Fruit fly (Drosophila melanogaster): ENCODE results near the gene CG6813.

Gene CG6813

dm6 chr3R:11616219-11616618 lies 10.2 kb downstream of the CG6813 start:
- TF ChIP-seq Hr83 (GFP tag; optimal IDR thresholded peaks at IDR 0.05; ENCODE audit: poor library complexity, severe bottlenecking), result no peak
- TF ChIP-seq Jra (GFP tag; optimal IDR thresholded peaks at IDR 0.05), result no peak
- no peak for TF ChIP-seq Hr78 (GFP tag; optimal IDR thresholded peaks at IDR 0.05)
- no peak for TF ChIP-seq usp (GFP tag; optimal IDR thresholded peaks at IDR 0.05)
- no peak for TF ChIP-seq Mio (GFP tag; optimal IDR thresholded peaks at IDR 0.05)
- no peak for TF ChIP-seq Myc (optimal IDR thresholded peaks at IDR 0.05)
- TF ChIP-seq psq (GFP tag; optimal IDR thresholded peaks at IDR 0.05), result no peak
- TF ChIP-seq Rel (GFP tag; optimal IDR thresholded peaks at IDR 0.05), result no peak
- no peak for TF ChIP-seq Rel (tag; optimal IDR thresholded peaks at IDR 0.05)
- TF ChIP-seq dl (GFP tag; optimal IDR thresholded peaks at IDR 0.05; ENCODE audit: insufficient read depth in 1 of 2, partially characterized antibody in 2 of 2), result no peak
- TF ChIP-seq CG32264 (GFP tag; optimal IDR thresholded peaks at IDR 0.05), result no peak
- TF ChIP-seq Dif (GFP tag; optimal IDR thresholded peaks at IDR 0.05; ENCODE audit: partially characterized antibody), result no peak
- TF ChIP-seq Hnf4 (GFP tag; optimal IDR thresholded peaks at IDR 0.05), result no peak
- no peak for TF ChIP-seq Vsx2 (GFP tag; optimal IDR thresholded peaks at IDR 0.05; ENCODE audit: partially characterized antibody)
- no peak for TF ChIP-seq rgr (GFP tag; optimal IDR thresholded peaks at IDR 0.05)
- TF ChIP-seq foxo (GFP tag; optimal IDR thresholded peaks at IDR 0.05), result no peak
- no peak for TF ChIP-seq Sp1 (GFP tag; optimal IDR thresholded peaks at IDR 0.05)
- no peak for TF ChIP-seq Abd-B (GFP tag; optimal IDR thresholded peaks at IDR 0.05)
- no peak for TF ChIP-seq Dfd (GFP tag; optimal IDR thresholded peaks at IDR 0.05)
- no peak for TF ChIP-seq CG9705 (GFP tag; optimal IDR thresholded peaks at IDR 0.05)

- TF ChIP-seq Rel (GFP tag; optimal IDR thresholded peaks at IDR 0.05) (no peak), Rel (tag; optimal IDR thresholded peaks at IDR 0.05) (peak; percentile 22), fru (GFP tag; optimal IDR thresholded peaks at IDR 0.05) (no peak)
These were observed 10.9 kb downstream of the CG6813 start for dm6 chr3R:11615415-11616104.

- no peak for TF ChIP-seq N (GFP tag; optimal IDR thresholded peaks at IDR 0.05)
- no peak for TF ChIP-seq Rel (GFP tag; optimal IDR thresholded peaks at IDR 0.05)
- TF ChIP-seq Rel (tag; optimal IDR thresholded peaks at IDR 0.05), result peak; percentile 21
- TF ChIP-seq HLH106 (tag; optimal IDR thresholded peaks at IDR 0.05), result peak; percentile 69
- TF ChIP-seq ey (GFP tag; optimal IDR thresholded peaks at IDR 0.05), result peak; percentile 66
- TF ChIP-seq Hnf4 (GFP tag; optimal IDR thresholded peaks at IDR 0.05), result peak; percentile 59
- no peak for TF ChIP-seq usp (GFP tag; optimal IDR thresholded peaks at IDR 0.05)
- peak; percentile 26 for TF ChIP-seq CG9705 (GFP tag; optimal IDR thresholded peaks at IDR 0.05)
- peak; percentile 61 for TF ChIP-seq fru (GFP tag; optimal IDR thresholded peaks at IDR 0.05)
- TF ChIP-seq foxo (GFP tag; optimal IDR thresholded peaks at IDR 0.05), result peak in 1 of 2 experiments; percentile 44
- TF ChIP-seq CG32264 (GFP tag; optimal IDR thresholded peaks at IDR 0.05), result peak; percentile 33
- TF ChIP-seq dl (GFP tag; optimal IDR thresholded peaks at IDR 0.05; ENCODE audit: insufficient read depth in 1 of 2, partially characterized antibody in 2 of 2), result no peak
- TF ChIP-seq tai (GFP tag; optimal IDR thresholded peaks at IDR 0.05), result no peak
- TF ChIP-seq pan (optimal IDR thresholded peaks at IDR 0.05), result no peak
- TF ChIP-seq rgr (GFP tag; optimal IDR thresholded peaks at IDR 0.05), result peak; percentile 58
- TF ChIP-seq h (GFP tag; optimal IDR thresholded peaks at IDR 0.05), result peak; percentile 75
- TF ChIP-seq Dif (GFP tag; optimal IDR thresholded peaks at IDR 0.05; ENCODE audit: partially characterized antibody), result no peak
- peak; percentile 63 for TF ChIP-seq OdsH (GFP tag; optimal IDR thresholded peaks at IDR 0.05)
- TF ChIP-seq br (GFP tag; optimal IDR thresholded peaks at IDR 0.05), result peak; percentile 59
- no peak for TF ChIP-seq sage (GFP tag; optimal IDR thresholded peaks at IDR 0.05)
- TF ChIP-seq psq (GFP tag; optimal IDR thresholded peaks at IDR 0.05), result peak; percentile 23
- TF ChIP-seq dmrt93B (GFP tag; optimal IDR thresholded peaks at IDR 0.05), result no peak
- TF ChIP-seq woc (GFP tag; optimal IDR thresholded peaks at IDR 0.05), result peak; percentile 29
- peak; percentile 40 for TF ChIP-seq Sp1 (GFP tag; optimal IDR thresholded peaks at IDR 0.05)
- TF ChIP-seq GATAd (GFP tag; optimal IDR thresholded peaks at IDR 0.05), result no peak
These were observed 11.9 kb downstream of the CG6813 start for dm6 chr3R:11614507-11614906.

- no peak for TF ChIP-seq dl (GFP tag; optimal IDR thresholded peaks at IDR 0.05; ENCODE audit: insufficient read depth in 1 of 2, partially characterized antibody in 2 of 2)
These were observed 12.3 kb downstream of the CG6813 start for dm6 chr3R:11614107-11614506.
